Fruit fly (Drosophila melanogaster): Measurements from ENCODE around the gene CG10462.
A peak's percentile ranks its signal among the peaks of the same experiment; 100 is the strongest.

The CG10462 gene

dm6 chr2L:19758511-19759128 is 22.8 kb upstream of the CG10462 start, which contains the start of the genes CG10628 and Dus3 (continued):
- TF ChIP-seq mld (GFP tag; IDR thresholded peaks at IDR 0.05; ENCODE audit: partially characterized antibody) (no peak), phol (tag; optimal IDR thresholded peaks at IDR 0.05) (peak; percentile 94), CG18619 (GFP tag; optimal IDR thresholded peaks at IDR 0.05) (peak; percentile 83), chinmo (GFP tag; IDR thresholded peaks at IDR 0.05; ENCODE audit: partially characterized antibody) (0 out of 4 replicates have a peak, but pooled peaks have one; percentile 9), lmd (GFP tag; IDR thresholded peaks at IDR 0.05) (peak; percentile 94), caup (GFP tag; optimal IDR thresholded peaks at IDR 0.05; ENCODE audit: severe bottlenecking) (peak; percentile 91), CG10959 (GFP tag; IDR thresholded peaks at IDR 0.05) (peak; percentile 83), CG14441 (GFP tag; IDR thresholded peaks at IDR 0.05) (peak; percentile 93), crol (GFP tag; IDR thresholded peaks at IDR 0.05) (0 out of 2 replicates have a peak, but pooled peaks have one; percentile 33), Gsc (GFP tag; IDR thresholded peaks at IDR 0.05) (peak; percentile 78), nerfin-2 (GFP tag; IDR thresholded peaks at IDR 0.05; ENCODE audit: partially characterized antibody) (no peak), tx (GFP tag; optimal IDR thresholded peaks at IDR 0.05) (peak; percentile 91), fru (optimal IDR thresholded peaks at IDR 0.05) (no peak), CG7963 (GFP tag; IDR thresholded peaks at IDR 0.05; ENCODE audit: partially characterized antibody) (no peak), Hr51 (GFP tag; optimal IDR thresholded peaks at IDR 0.05) (peak; percentile 89 to 93), CG1233 (GFP tag; optimal IDR thresholded peaks at IDR 0.05) (peak; percentile 90), Mrtf (GFP tag; IDR thresholded peaks at IDR 0.05) (peak; percentile 82), Hey (tag; optimal IDR thresholded peaks at IDR 0.05) (peak; percentile 73), CG8359 (GFP tag; optimal IDR thresholded peaks at IDR 0.05; ENCODE audit: borderline replicate concordance) (peak; percentile 59), MTF-1 (GFP tag; optimal IDR thresholded peaks at IDR 0.05; ENCODE audit: borderline replicate concordance) (peak; percentile 64), btn (GFP tag; optimal IDR thresholded peaks at IDR 0.05) (peak; percentile 80), CG17385 (GFP tag; optimal IDR thresholded peaks at IDR 0.05) (peak; percentile 98), CG4282 (GFP tag; optimal IDR thresholded peaks at IDR 0.05) (peak; percentile 89), CG12219 (GFP tag; optimal IDR thresholded peaks at IDR 0.05) (peak; percentile 71), HHEX (GFP tag; optimal IDR thresholded peaks at IDR 0.05) (peak; percentile 89), vvl (GFP tag; IDR thresholded peaks at IDR 0.05) (peak; percentile 96), CG6689 (GFP tag; IDR thresholded peaks at IDR 0.05) (peak; percentile 92), Doc3 (GFP tag; IDR thresholded peaks at IDR 0.05; ENCODE audit: partially characterized antibody) (0 out of 3 replicates have a peak, but pooled peaks have one; percentile 11), ssp (GFP tag; IDR thresholded peaks at IDR 0.05) (peak; percentile 80), sob (GFP tag; IDR thresholded peaks at IDR 0.05) (peak; percentile 94), stwl (tag; optimal IDR thresholded peaks at IDR 0.05) (peak; percentile 47), crc (GFP tag; optimal IDR thresholded peaks at IDR 0.05) (peak; percentile 83), slp2 (GFP tag; optimal IDR thresholded peaks at IDR 0.05) (peak; percentile 68), luna (GFP tag; optimal IDR thresholded peaks at IDR 0.05) (peak; percentile 91), en (GFP tag; optimal IDR thresholded peaks at IDR 0.05) (peak; percentile 83), peb (GFP tag; IDR thresholded peaks at IDR 0.05) (peak; percentile 85), CG18476 (GFP tag; optimal IDR thresholded peaks at IDR 0.05) (peak; percentile 83), zfh1 (GFP tag; IDR thresholded peaks at IDR 0.05) (peak; percentile 92), MBD-R2 (GFP tag; IDR thresholded peaks at IDR 0.05) (peak; percentile 97), CG7928 (GFP tag; optimal IDR thresholded peaks at IDR 0.05) (peak; percentile 69), otp (GFP tag; IDR thresholded peaks at IDR 0.05) (peak; percentile 87), kay (GFP tag; optimal IDR thresholded peaks at IDR 0.05) (peak; percentile 86), CG10565 (GFP tag; optimal IDR thresholded peaks at IDR 0.05) (peak; percentile 36), CG13296 (GFP tag; optimal IDR thresholded peaks at IDR 0.05) (peak; percentile 80), hkb (optimal IDR thresholded peaks at IDR 0.05) (no peak), hkb (GFP tag; IDR thresholded peaks at IDR 0.05) (peak; percentile 94), fd96Cb (tag; optimal IDR thresholded peaks at IDR 0.05) (peak; percentile 89), CG30020 (tag; optimal IDR thresholded peaks at IDR 0.05) (peak; percentile 70), Deaf1 (tag; optimal IDR thresholded peaks at IDR 0.05) (peak; percentile 67)
